Worm (Caenorhabditis elegans) whole organism, late embryonic: ENCODE results near the gene C24H10.3.

ENCODE experiments used
- C08G9.2 ChIP-seq: sonication (generic microtip); optimal IDR thresholded peaks from 2 replicates; lab custom pipeline; 2016; ENCODE audit warnings: mild to moderate bottlenecking, missing genetic modification characterization, moderate library complexity, missing compliant biosample characterization
- C38D4.7 ChIP-seq: fragments of 200-800 bp; sonication (Bioruptor generic); optimal IDR thresholded peaks from 2 replicates; lab custom pipeline; 2018; ENCODE audit warnings: mild to moderate bottlenecking, missing genetic modification characterization, moderate library complexity, missing compliant biosample characterization
- F13H6.1 ChIP-seq: sonication (generic microtip); optimal IDR thresholded peaks from 2 replicates; lab custom pipeline; 2016; ENCODE audit warnings: missing genetic modification characterization, missing compliant biosample characterization
- ahr-1 ChIP-seq: sonication (generic microtip); optimal IDR thresholded peaks from 2 replicates; lab custom pipeline; 2016; ENCODE audit warnings: missing genetic modification characterization, missing compliant biosample characterization
- ama-1 ChIP-seq: fragments of 150-350 bp; optimal IDR thresholded peaks from 2 replicates; lab custom pipeline; 2014
- ceh-18 ChIP-seq: sonication (generic microtip); optimal IDR thresholded peaks from 2 replicates; lab custom pipeline; 2016; ENCODE audit warnings: missing genetic modification characterization, missing compliant biosample characterization
- ceh-24 ChIP-seq: sonication (generic microtip); optimal IDR thresholded peaks from 2 replicates; lab custom pipeline; 2016; ENCODE audit warnings: mild to moderate bottlenecking, missing genetic modification characterization, missing compliant biosample characterization
- ceh-45 ChIP-seq: fragments of 200-800 bp; sonication (Bioruptor generic); IDR thresholded peaks from 2 replicates; pipeline ENCODE4 v1.3.6; 2022; ENCODE audit warnings: missing genetic modification reagents, missing genetic modification characterization, missing compliant biosample characterization
- ceh-48 ChIP-seq: sonication (generic microtip); optimal IDR thresholded peaks from 2 replicates; lab custom pipeline; 2016; ENCODE audit warnings: missing genetic modification characterization, inconsistent platforms, missing compliant biosample characterization
- ceh-6 ChIP-seq: fragments of 200-800 bp; sonication (Bioruptor generic); optimal IDR thresholded peaks from 2 replicates; lab custom pipeline; 2018; ENCODE audit warnings: mild to moderate bottlenecking, missing genetic modification characterization, missing compliant biosample characterization
- ceh-9 ChIP-seq: sonication (generic microtip); optimal IDR thresholded peaks from 2 replicates; lab custom pipeline; 2016; ENCODE audit warnings: mild to moderate bottlenecking, missing genetic modification characterization, inconsistent platforms, missing compliant biosample characterization
- dve-1 ChIP-seq: sonication (generic microtip); optimal IDR thresholded peaks from 2 replicates; lab custom pipeline; 2017; ENCODE audit warnings: antibody characterized with exemption, mild to moderate bottlenecking, missing genetic modification characterization, missing compliant biosample characterization
- ets-4 ChIP-seq: sonication (generic microtip); optimal IDR thresholded peaks from 2 replicates; lab custom pipeline; 2016; ENCODE audit warnings: missing genetic modification characterization, missing compliant biosample characterization
- eyg-1 ChIP-seq: sonication (generic microtip); optimal IDR thresholded peaks from 2 replicates; lab custom pipeline; 2016; ENCODE audit warnings: missing genotype, missing genetic modification characterization, missing compliant biosample characterization
- fax-1 ChIP-seq: sonication (generic microtip); optimal IDR thresholded peaks from 2 replicates; lab custom pipeline; 2016; ENCODE audit warnings: missing genotype, missing genetic modification characterization, missing compliant biosample characterization
- fkh-10 ChIP-seq: fragments of 150-350 bp; optimal IDR thresholded peaks from 2 replicates; lab custom pipeline; 2014; ENCODE audit warnings: missing biosample characterization, missing genetic modification reagents, missing genetic modification characterization
- hlh-13 ChIP-seq: fragments of 200-800 bp; sonication (Bioruptor generic); optimal IDR thresholded peaks from 2 replicates; lab custom pipeline; 2018; ENCODE audit warnings: mild to moderate bottlenecking, missing genetic modification characterization, missing compliant biosample characterization
- hlh-6 ChIP-seq: sonication (generic microtip); optimal IDR thresholded peaks from 2 replicates; lab custom pipeline; 2016; ENCODE audit warnings: missing genotype, missing genetic modification characterization, missing compliant biosample characterization
- hlh-8 ChIP-seq: sonication (generic microtip); optimal IDR thresholded peaks from 2 replicates; lab custom pipeline; 2016; ENCODE audit warnings: missing genotype, missing genetic modification characterization, missing compliant biosample characterization
- lim-6 ChIP-seq: sonication (generic microtip); optimal IDR thresholded peaks from 2 replicates; lab custom pipeline; 2016; ENCODE audit warnings: missing genetic modification characterization, missing compliant biosample characterization
- lin-11 ChIP-seq: fragments of 200-800 bp; sonication (Bioruptor generic); optimal IDR thresholded peaks from 2 replicates; lab custom pipeline; 2018; ENCODE audit warnings: mild to moderate bottlenecking, missing genetic modification characterization, missing compliant biosample characterization
- mec-3 ChIP-seq: sonication (generic microtip); optimal IDR thresholded peaks from 2 replicates; lab custom pipeline; 2016; ENCODE audit warnings: borderline replicate concordance, missing genetic modification characterization, missing compliant biosample characterization
- nfya-1 ChIP-seq: sonication (generic microtip); optimal IDR thresholded peaks from 2 replicates; lab custom pipeline; 2017; ENCODE audit warnings: missing genetic modification characterization, mild to moderate bottlenecking, missing compliant biosample characterization, antibody characterized with exemption, moderate library complexity
- nhr-11 ChIP-seq: fragments of 150-350 bp; optimal IDR thresholded peaks from 2 replicates; lab custom pipeline; 2014; ENCODE audit warnings: missing biosample characterization, missing genetic modification characterization
- npax-4 ChIP-seq: sonication (generic microtip); optimal IDR thresholded peaks from 2 replicates; lab custom pipeline; 2016; ENCODE audit warnings: missing genetic modification characterization, missing compliant biosample characterization
- pat-9 ChIP-seq: fragments of 200-800 bp; sonication (Bioruptor generic); optimal IDR thresholded peaks from 2 replicates; lab custom pipeline; 2018; ENCODE audit warnings: mild to moderate bottlenecking, missing genetic modification characterization, moderate library complexity, missing compliant biosample characterization
- pax-1 ChIP-seq: fragments of 150-350 bp; optimal IDR thresholded peaks from 2 replicates; lab custom pipeline; 2014; ENCODE audit warnings: missing biosample characterization, missing genetic modification characterization
- pha-2 ChIP-seq: sonication (generic microtip); optimal IDR thresholded peaks from 2 replicates; lab custom pipeline; 2017; ENCODE audit warnings: mild to moderate bottlenecking, missing genetic modification characterization, missing compliant biosample characterization
- pha-4 ChIP-seq: fragments of 150-350 bp; optimal IDR thresholded peaks from 2 replicates; lab custom pipeline; 2018; ENCODE audit warnings: missing biosample characterization, missing genetic modification reagents, missing genetic modification characterization
- pqm-1 ChIP-seq: sonication (generic microtip); optimal IDR thresholded peaks from 2 replicates; lab custom pipeline; 2016; ENCODE audit warnings: missing genetic modification characterization, missing compliant biosample characterization
- pros-1 ChIP-seq: fragments of 150-350 bp; optimal IDR thresholded peaks from 2 replicates; lab custom pipeline; 2014; ENCODE audit warnings: missing biosample characterization, missing genetic modification reagents, missing genetic modification characterization
- ref-2 ChIP-seq: sonication (generic microtip); optimal IDR thresholded peaks from 2 replicates; lab custom pipeline; 2016; ENCODE audit warnings: missing genetic modification characterization, missing compliant biosample characterization
- rnt-1 ChIP-seq: sonication (generic microtip); optimal IDR thresholded peaks from 2 replicates; lab custom pipeline; 2016; ENCODE audit warnings: missing genetic modification characterization, missing compliant biosample characterization
- sdc-2 ChIP-seq: sonication (generic microtip); optimal IDR thresholded peaks from 2 replicates; lab custom pipeline; 2016; ENCODE audit warnings: missing genotype, missing genetic modification characterization, missing compliant biosample characterization
- sox-2 ChIP-seq: fragments of 200-800 bp; sonication (Bioruptor generic); IDR thresholded peaks from 2 replicates; pipeline ENCODE4 v1.3.6; 2022; ENCODE audit warnings: missing genetic modification reagents, missing genetic modification characterization, missing compliant biosample characterization
- tbx-2 ChIP-seq: sonication (generic microtip); optimal IDR thresholded peaks from 2 replicates; lab custom pipeline; 2016; ENCODE audit warnings: missing genetic modification characterization, missing compliant biosample characterization
- ttx-3 ChIP-seq: sonication (generic microtip); optimal IDR thresholded peaks from 2 replicates; lab custom pipeline; 2016; ENCODE audit warnings: missing genetic modification reagents, missing genetic modification characterization, missing compliant biosample characterization
- unc-3 ChIP-seq, 2 experiments: fragments of 200-800 bp in 1 of 2; sonication (Bioruptor generic) in 1 of 2; sonication (generic microtip) in 1 of 2; conservative IDR thresholded peaks in 1 of 2; optimal IDR thresholded peaks in 1 of 2; 2 replicates each; pipeline versions ENCODE4 v1.3.6 to Lab custom; 2016 to 2022; ENCODE audit warnings: missing compliant biosample characterization in 2 of 2, missing genetic modification characterization in 2 of 2, missing genetic modification reagents in 1 of 2
- zip-5 ChIP-seq: sonication (generic microtip); optimal IDR thresholded peaks from 2 replicates; lab custom pipeline; 2016; ENCODE audit warnings: missing genetic modification characterization, missing compliant biosample characterization
- ztf-16 ChIP-seq: sonication (generic microtip); optimal IDR thresholded peaks from 2 replicates; lab custom pipeline; 2017; ENCODE audit warnings: missing genetic modification characterization, missing compliant biosample characterization

Gene C24H10.3

ce11 chrX:5060756-5061155, at the start of gene C24H10.3:
Gene C24H10.3 (plus strand): TSS chrX:5061056.
- TF ChIP-seq pha-2 (tag; lab: Kevin White, UChicago), result no peak
- no peak for TF ChIP-seq tbx-2 (tag; lab: Kevin White, UChicago)
- no peak for TF ChIP-seq ets-4 (tag; lab: Kevin White, UChicago)
- TF ChIP-seq hlh-13 (GFP tag; lab: Kevin White, UChicago), result no peak
- no peak for TF ChIP-seq pros-1
- TF ChIP-seq ceh-24 (tag; lab: Kevin White, UChicago), result no peak
- no peak for TF ChIP-seq ttx-3 (tag; lab: Kevin White, UChicago)
- no peak for TF ChIP-seq ama-1 (lab: Kevin White, UChicago)
- TF ChIP-seq rnt-1 (tag; lab: Kevin White, UChicago), result no peak
- TF ChIP-seq pqm-1, result no peak
- no peak for TF ChIP-seq hlh-6 (tag; lab: Kevin White, UChicago)
- TF ChIP-seq eyg-1 (tag; lab: Kevin White, UChicago), result no peak
- TF ChIP-seq sox-2 (GFP tag; lab: Robert Waterston, UW), result no peak
- no peak for TF ChIP-seq nfya-1
- TF ChIP-seq dve-1, result no peak
- TF ChIP-seq npax-4, result no peak
- no peak for TF ChIP-seq nhr-11 (tag; lab: Kevin White, UChicago)
- no peak for TF ChIP-seq F13H6.1 (tag; lab: Kevin White, UChicago)
- TF ChIP-seq, all 69 proteins: peak for 0

- TF ChIP-seq ceh-18 (no peak), lim-6 (tag; lab: Kevin White, UChicago) (no peak), ref-2 (tag; lab: Kevin White, UChicago) (no peak), ttx-3 (tag; lab: Kevin White, UChicago) (no peak), ceh-9 (tag; lab: Kevin White, UChicago) (no peak), C08G9.2 (tag; lab: Kevin White, UChicago) (no peak), pax-1 (tag; lab: Kevin White, UChicago) (no peak), ceh-48 (no peak), eyg-1 (tag; lab: Kevin White, UChicago) (no peak), mec-3 (tag; lab: Kevin White, UChicago) (no peak), zip-5 (no peak), C38D4.7 (GFP tag; lab: Kevin White, UChicago) (no peak), sdc-2 (tag; lab: Kevin White, UChicago) (no peak), pha-2 (tag; lab: Kevin White, UChicago) (no peak), fkh-10 (GFP tag; lab: Kevin White, UChicago) (no peak), ztf-16 (tag; lab: Kevin White, UChicago) (no peak)
These were observed 47.0 kb upstream of the C24H10.3 start, which contains the start of gene ZC449.7 for ce11 chrX:5013826-5014225. Gene ZC449.7 (plus strand): TSS chrX:5014074.

DNA sequence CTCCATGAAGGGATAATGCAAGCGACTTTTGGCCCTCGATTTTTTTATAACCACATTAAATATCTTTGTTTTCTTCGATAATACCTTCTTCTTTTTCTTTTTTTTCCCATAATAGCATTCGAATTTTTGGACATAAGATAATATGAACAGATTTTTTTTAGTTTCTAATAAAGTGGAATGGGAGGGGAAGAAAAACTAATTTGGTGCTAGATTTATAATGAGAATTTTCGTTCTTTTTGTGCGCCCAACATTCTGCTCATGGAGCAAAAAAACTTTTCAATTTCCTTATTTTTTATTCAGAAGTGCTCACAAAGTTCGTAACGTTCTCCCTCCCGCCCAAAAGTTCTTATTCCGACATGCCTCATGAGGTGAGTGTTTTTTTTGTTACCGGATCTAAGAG, 45.1 kb upstream of the C24H10.3 start, which contains the start of gene ZC449.8:
ZC449.8 (plus strand) TSS at position 301 of the 400 bp plus-strand sequence.
- TF ChIP-seq npax-4 (no peak), fax-1 (tag; lab: Kevin White, UChicago) (no peak), fkh-10 (GFP tag; lab: Kevin White, UChicago) (no peak), pha-2 (tag; lab: Kevin White, UChicago) (no peak), hlh-8 (tag; lab: Kevin White, UChicago) (no peak), zip-5 (no peak), pat-9 (no peak), ahr-1 (tag; lab: Kevin White, UChicago) (no peak), ama-1 (lab: Kevin White, UChicago) (no peak)

ce11 chrX:5017591-5017990, 43.3 kb upstream of the C24H10.3 start, which contains the start of gene sek-3:
Gene sek-3 (plus strand): TSS chrX:5017891.
- no peak for TF ChIP-seq pqm-1
- TF ChIP-seq unc-3 (GFP tag; conservative IDR thresholded peaks at IDR 0.05; lab: Robert Waterston, UW), result no peak
- no peak for TF ChIP-seq unc-3 (tag; optimal IDR thresholded peaks at IDR 0.05; lab: Kevin White, UChicago)
- no peak for TF ChIP-seq ceh-45 (GFP tag; lab: Robert Waterston, UW)
- no peak for TF ChIP-seq C38D4.7 (GFP tag; lab: Kevin White, UChicago)
- no peak for TF ChIP-seq lin-11 (tag; lab: Kevin White, UChicago)
- no peak for TF ChIP-seq pha-4
- no peak for TF ChIP-seq pax-1 (tag; lab: Kevin White, UChicago)
- no peak for TF ChIP-seq ceh-9 (tag; lab: Kevin White, UChicago)
- TF ChIP-seq pha-2 (tag; lab: Kevin White, UChicago), result no peak
- no peak for TF ChIP-seq ceh-48
- no peak for TF ChIP-seq ceh-6 (GFP tag; lab: Kevin White, UChicago)
